Worm (Caenorhabditis elegans) whole organism, L2 larva: ENCODE results near the gene H14N18.4.
A peak's percentile ranks its signal among the peaks of the same experiment; 100 is the strongest.

Experiments
- C34F6.9 ChIP-seq: fragments of 150-350 bp; optimal IDR thresholded peaks from 2 replicates; lab custom pipeline; 2014; ENCODE audit warnings: missing biosample characterization, missing genetic modification characterization
- F13H6.1 ChIP-seq: sonication (generic microtip); optimal IDR thresholded peaks from 2 replicates; lab custom pipeline; 2016; ENCODE audit warnings: missing genetic modification characterization, missing compliant biosample characterization
- R02D3.7 ChIP-seq: fragments of 150-350 bp; optimal IDR thresholded peaks from 2 replicates; lab custom pipeline; 2014; ENCODE audit warnings: missing biosample characterization, missing genetic modification characterization
- Y55F3AM.14 ChIP-seq: fragments of 200-800 bp; sonication (Bioruptor generic); optimal IDR thresholded peaks from 2 replicates; lab custom pipeline; 2018; ENCODE audit warnings: mild to moderate bottlenecking, missing genetic modification characterization, missing compliant biosample characterization
- ZK546.5 ChIP-seq: sonication (generic microtip); optimal IDR thresholded peaks from 2 replicates; lab custom pipeline; 2017; ENCODE audit warnings: missing biosample characterization, missing genetic modification characterization
- alr-1 ChIP-seq: fragments of 150-350 bp; optimal IDR thresholded peaks from 2 replicates; lab custom pipeline; 2014; ENCODE audit warnings: missing biosample characterization, missing genetic modification characterization
- aly-2 ChIP-seq: fragments of 150-350 bp; optimal IDR thresholded peaks from 2 replicates; lab custom pipeline; 2014; ENCODE audit warnings: missing biosample characterization, missing genetic modification characterization
- ama-1 ChIP-seq: fragments of 150-350 bp; optimal IDR thresholded peaks from 2 replicates; lab custom pipeline; 2018; ENCODE audit warnings: inconsistent platforms
- blmp-1 ChIP-seq: sonication (generic microtip); optimal IDR thresholded peaks from 2 replicates; lab custom pipeline; 2017; ENCODE audit warnings: missing genetic modification characterization, mild to moderate bottlenecking, missing compliant biosample characterization, antibody characterized with exemption, moderate library complexity; ENCODE audit not compliant: insufficient read depth
- ceh-16 ChIP-seq: fragments of 150-350 bp; optimal IDR thresholded peaks from 2 replicates; lab custom pipeline; 2014; ENCODE audit warnings: missing biosample characterization, missing genetic modification characterization
- ceh-82 ChIP-seq: fragments of 150-350 bp; optimal IDR thresholded peaks from 2 replicates; lab custom pipeline; 2014; ENCODE audit warnings: missing biosample characterization, missing genetic modification characterization
- crh-2 ChIP-seq: sonication (generic microtip); optimal IDR thresholded peaks from 2 replicates; lab custom pipeline; 2017; ENCODE audit warnings: missing biosample characterization, missing genetic modification characterization
- dmd-4 ChIP-seq: sonication (generic microtip); optimal IDR thresholded peaks from 2 replicates; lab custom pipeline; 2017; ENCODE audit warnings: missing biosample characterization, missing genetic modification characterization
- egl-27 ChIP-seq: sonication (generic microtip); optimal IDR thresholded peaks from 3 replicates; lab custom pipeline; 2017; ENCODE audit warnings: missing biosample characterization, missing genetic modification reagents, missing genetic modification characterization
- elt-1 ChIP-seq: fragments of 150-350 bp; optimal IDR thresholded peaks from 2 replicates; lab custom pipeline; 2014; ENCODE audit warnings: missing biosample characterization, missing genetic modification characterization
- elt-3 ChIP-seq: sonication (generic microtip); optimal IDR thresholded peaks from 2 replicates; lab custom pipeline; 2017; ENCODE audit warnings: missing biosample characterization, missing genetic modification characterization
- fos-1 ChIP-seq: fragments of 150-350 bp; optimal IDR thresholded peaks from 2 replicates; lab custom pipeline; 2014; ENCODE audit warnings: missing biosample characterization, missing genetic modification characterization
- gmeb-1 ChIP-seq: fragments of 150-350 bp; optimal IDR thresholded peaks from 2 replicates; lab custom pipeline; 2014; ENCODE audit warnings: missing biosample characterization, missing genetic modification characterization
- lin-11 ChIP-seq: fragments of 150-350 bp; sonication (generic microtip); optimal IDR thresholded peaks from 2 replicates; lab custom pipeline; 2014; ENCODE audit warnings: missing biosample characterization, missing genetic modification characterization, inconsistent platforms, mixed read lengths
- lin-13 ChIP-seq: fragments of 150-350 bp; optimal IDR thresholded peaks from 2 replicates; lab custom pipeline; 2014; ENCODE audit warnings: missing biosample characterization, missing genetic modification reagents, missing genetic modification characterization
- lin-39 ChIP-seq: fragments of 150-350 bp; optimal IDR thresholded peaks from 2 replicates; lab custom pipeline; 2014; ENCODE audit warnings: missing biosample characterization, missing genetic modification reagents, missing genetic modification characterization
- lsy-2 ChIP-seq, 2 experiments: fragments of 150-350 bp in 1 of 2; sonication (generic microtip) in 1 of 2; optimal IDR thresholded peaks; 2 replicates each; lab custom pipeline; 2014 to 2017; ENCODE audit warnings: missing biosample characterization in 2 of 2, missing genetic modification characterization in 2 of 2
- mab-5 ChIP-seq: fragments of 150-350 bp; optimal IDR thresholded peaks from 2 replicates; lab custom pipeline; 2014; ENCODE audit warnings: missing biosample characterization, missing genetic modification characterization
- mbf-1 ChIP-seq: sonication (generic microtip); optimal IDR thresholded peaks from 2 replicates; lab custom pipeline; 2017; ENCODE audit warnings: missing biosample characterization, missing genetic modification characterization
- mdl-1 ChIP-seq, 2 experiments: fragments of 150-350 bp in 1 of 2; sonication (generic microtip) in 1 of 2; optimal IDR thresholded peaks; 2 replicates each; lab custom pipeline; 2017; ENCODE audit warnings: missing biosample characterization in 2 of 2, missing genetic modification characterization in 2 of 2
- nhr-10 ChIP-seq: sonication (generic microtip); optimal IDR thresholded peaks from 2 replicates; lab custom pipeline; 2017; ENCODE audit warnings: missing biosample characterization, missing genetic modification characterization
- nhr-11 ChIP-seq: fragments of 150-350 bp; optimal IDR thresholded peaks from 2 replicates; lab custom pipeline; 2014; ENCODE audit warnings: missing biosample characterization, missing genetic modification characterization
- nhr-12 ChIP-seq: fragments of 150-350 bp; optimal IDR thresholded peaks from 2 replicates; lab custom pipeline; 2014; ENCODE audit warnings: missing biosample characterization, missing genetic modification characterization
- nhr-129 ChIP-seq: fragments of 150-350 bp; optimal IDR thresholded peaks from 2 replicates; lab custom pipeline; 2014; ENCODE audit warnings: missing biosample characterization, missing genetic modification characterization
- nhr-21 ChIP-seq: fragments of 150-350 bp; optimal IDR thresholded peaks from 2 replicates; lab custom pipeline; 2014; ENCODE audit warnings: missing biosample characterization, missing genetic modification characterization
- nhr-23 ChIP-seq: fragments of 150-350 bp; optimal IDR thresholded peaks from 2 replicates; lab custom pipeline; 2014; ENCODE audit warnings: missing biosample characterization, missing genetic modification reagents, missing genetic modification characterization
- nhr-237 ChIP-seq: fragments of 150-350 bp; optimal IDR thresholded peaks from 2 replicates; lab custom pipeline; 2014; ENCODE audit warnings: missing biosample characterization, missing genetic modification characterization
- nhr-25 ChIP-seq: fragments of 150-350 bp; sonication (generic microtip); optimal IDR thresholded peaks from 3 replicates; lab custom pipeline; 2014; ENCODE audit warnings: missing biosample characterization, missing genetic modification characterization
- nhr-6 ChIP-seq: fragments of 150-350 bp; optimal IDR thresholded peaks from 2 replicates; lab custom pipeline; 2014; ENCODE audit warnings: missing biosample characterization, missing genetic modification characterization
- nhr-77 ChIP-seq: fragments of 150-350 bp; optimal IDR thresholded peaks from 2 replicates; lab custom pipeline; 2014; ENCODE audit warnings: missing biosample characterization, missing genetic modification characterization
- peb-1 ChIP-seq: fragments of 150-350 bp; optimal IDR thresholded peaks from 2 replicates; lab custom pipeline; 2014; ENCODE audit warnings: missing biosample characterization, missing genetic modification characterization
- sem-4 ChIP-seq: fragments of 150-350 bp; optimal IDR thresholded peaks from 2 replicates; lab custom pipeline; 2014; ENCODE audit warnings: missing biosample characterization, missing genetic modification reagents, missing genetic modification characterization
- skn-1 ChIP-seq: sonication (generic microtip); optimal IDR thresholded peaks from 2 replicates; lab custom pipeline; 2017; ENCODE audit warnings: missing biosample characterization, missing genetic modification characterization
- sma-3 ChIP-seq: sonication (generic microtip); optimal IDR thresholded peaks from 2 replicates; lab custom pipeline; 2016; ENCODE audit warnings: missing genetic modification reagents, missing genetic modification characterization, missing compliant biosample characterization
- sma-9 ChIP-seq, 2 experiments: fragments of 150-350 bp in 1 of 2; sonication (generic microtip) in 1 of 2; optimal IDR thresholded peaks; 2 replicates each; lab custom pipeline; 2014 to 2016; ENCODE audit warnings: missing genetic modification characterization in 2 of 2, mild to moderate bottlenecking in 1 of 2, missing biosample characterization in 1 of 2, missing compliant biosample characterization in 1 of 2, missing genetic modification reagents in 1 of 2, moderate library complexity in 1 of 2
- snpc-4 ChIP-seq: fragments of 150-350 bp; optimal IDR thresholded peaks from 2 replicates; lab custom pipeline; 2014; ENCODE audit warnings: missing biosample characterization, missing genetic modification characterization
- unc-39 ChIP-seq: fragments of 150-350 bp; optimal IDR thresholded peaks from 2 replicates; lab custom pipeline; 2014; ENCODE audit warnings: missing biosample characterization, missing genetic modification characterization
- unc-55 ChIP-seq: fragments of 150-350 bp; sonication (generic microtip); optimal IDR thresholded peaks from 3 replicates; lab custom pipeline; 2014; ENCODE audit warnings: missing biosample characterization, missing genetic modification reagents, missing genetic modification characterization
- unc-62 ChIP-seq: fragments of 150-350 bp; optimal IDR thresholded peaks from 2 replicates; lab custom pipeline; 2014; ENCODE audit warnings: missing biosample characterization, missing genetic modification reagents, missing genetic modification characterization
- zag-1 ChIP-seq: fragments of 150-350 bp; optimal IDR thresholded peaks from 2 replicates; lab custom pipeline; 2014; ENCODE audit warnings: missing biosample characterization, missing genetic modification characterization
- ztf-1 ChIP-seq: fragments of 200-800 bp; sonication (Bioruptor generic); conservative IDR thresholded peaks from 2 replicates; pipeline ENCODE4 v1.3.6; 2022; ENCODE audit warnings: missing genetic modification characterization, missing compliant biosample characterization
- ztf-11 ChIP-seq: sonication (generic microtip); optimal IDR thresholded peaks from 2 replicates; lab custom pipeline; 2017; ENCODE audit warnings: missing biosample characterization, missing genetic modification characterization
- ztf-4 ChIP-seq: fragments of 150-350 bp; optimal IDR thresholded peaks from 2 replicates; lab custom pipeline; 2014; ENCODE audit warnings: missing biosample characterization, missing genetic modification characterization

Gene H14N18.4

ce11 chrV:8936791-8937475 is 8.2 kb upstream of the H14N18.4 start:
- TF ChIP-seq C34F6.9 (peak; percentile 47), lsy-2 (tag; optimal IDR thresholded peaks at IDR 0.05; lab: Kevin White, UChicago) (peak in 1 of 2 experiments; percentile 10), nhr-129 (tag; lab: Kevin White, UChicago) (peak; percentile 12), fos-1 (tag; lab: Kevin White, UChicago) (peak; percentile 62), nhr-6 (peak; percentile 34), mab-5 (tag; lab: Kevin White, UChicago) (no peak), skn-1 (tag; lab: Kevin White, UChicago) (no peak), F13H6.1 (tag; lab: Kevin White, UChicago) (peak; percentile 5), ztf-1 (GFP tag; lab: Robert Waterston, UW) (no peak), ceh-82 (tag; lab: Kevin White, UChicago) (no peak), ceh-16 (peak; percentile 48)

- TF ChIP-seq aly-2 (tag; lab: Kevin White, UChicago) (no peak), lin-39 (tag; lab: Kevin White, UChicago) (no peak), nhr-23 (tag; lab: Kevin White, UChicago) (no peak), nhr-6 (peak; percentile 72), snpc-4 (tag; lab: Kevin White, UChicago) (no peak), sma-3 (peak; percentile 97), lin-11 (peak; percentile 37), C34F6.9 (peak; percentile 54), blmp-1 (peak; percentile 91), peb-1 (tag; lab: Kevin White, UChicago) (no peak), ceh-82 (tag; lab: Kevin White, UChicago) (no peak), nhr-25 (tag; lab: Kevin White, UChicago) (peak; percentile 86), nhr-77 (tag; lab: Kevin White, UChicago) (peak; percentile 56), sem-4 (peak; percentile 95), nhr-129 (tag; lab: Kevin White, UChicago) (peak; percentile 80), fos-1 (tag; lab: Kevin White, UChicago) (peak; percentile 89), mab-5 (tag; lab: Kevin White, UChicago) (no peak), nhr-10 (tag; lab: Kevin White, UChicago) (no peak), ztf-11 (no peak), egl-27 (tag; lab: Kevin White, UChicago) (peak; percentile 68), mbf-1 (tag; lab: Kevin White, UChicago) (no peak), ztf-1 (GFP tag; lab: Robert Waterston, UW) (no peak), alr-1 (tag; lab: Kevin White, UChicago) (no peak), unc-55 (no peak), gmeb-1 (tag; lab: Kevin White, UChicago) (peak; percentile 76), elt-1 (no peak), ztf-4 (tag; lab: Kevin White, UChicago) (peak; percentile 65), crh-2 (tag; lab: Kevin White, UChicago) (peak; percentile 82), sma-9 (GFP tag; optimal IDR thresholded peaks at IDR 0.05; lab: Kevin White, UChicago) (peak; percentile 89), sma-9 (tag; optimal IDR thresholded peaks at IDR 0.05; lab: Kevin White, UChicago) (no peak), ceh-16 (peak; percentile 59), unc-39 (tag; lab: Kevin White, UChicago) (no peak), unc-62 (no peak), nhr-237 (tag; lab: Kevin White, UChicago) (no peak), elt-3 (tag; lab: Kevin White, UChicago) (no peak), Y55F3AM.14 (peak; percentile 51), lin-13 (peak; percentile 50), R02D3.7 (tag; lab: Kevin White, UChicago) (no peak), zag-1 (no peak), ZK546.5 (tag; lab: Kevin White, UChicago) (no peak), lsy-2 (tag; optimal IDR thresholded peaks at IDR 0.05; lab: Kevin White, UChicago) (peak; percentile 60 to 73), nhr-12 (tag; lab: Kevin White, UChicago) (no peak), nhr-11 (tag; lab: Kevin White, UChicago) (no peak), mdl-1 (tag; optimal IDR thresholded peaks at IDR 0.05; lab: Kevin White, UChicago) (no peak), dmd-4 (no peak), F13H6.1 (tag; lab: Kevin White, UChicago) (peak; percentile 94), ama-1 (lab: Kevin White, UChicago) (no peak), skn-1 (tag; lab: Kevin White, UChicago) (no peak), nhr-21 (peak; percentile 77)
- TF ChIP-seq, all 48 proteins: peak for 21
These were observed 7.4 kb upstream of the H14N18.4 start, which contains the start of gene unc-23 for ce11 chrV:8936184-8936589. Gene unc-23 (plus strand): TSS chrV:8936359.
